Worm (Caenorhabditis elegans): ENCODE measurements around the gene sas-7.

The sas-7 gene

DNA sequence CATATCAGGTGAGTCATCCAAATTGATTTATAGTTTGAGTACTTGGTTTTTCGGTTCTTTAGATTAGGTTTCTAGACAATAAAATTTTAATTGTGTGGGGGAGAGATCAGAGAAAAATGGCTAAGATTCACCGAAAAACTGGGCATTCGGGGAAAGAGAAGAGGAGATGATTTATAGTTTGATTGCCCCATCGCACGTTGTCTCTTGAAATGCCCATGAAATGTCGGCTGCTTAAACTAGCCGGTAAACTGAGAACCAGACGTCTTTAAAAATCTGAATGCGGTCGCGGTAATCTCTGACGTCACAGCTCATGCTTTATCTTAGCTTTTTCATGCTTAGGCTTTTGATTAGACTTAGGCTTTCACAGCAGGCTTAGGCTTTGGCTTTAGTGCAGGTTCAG lies 23.9 kb upstream of the sas-7 start:
- no peak for TF ChIP-seq ztf-4 (tag; optimal IDR thresholded peaks at IDR 0.05)
- TF ChIP-seq hpl-2 (GFP tag; optimal IDR thresholded peaks at IDR 0.05) = no peak
- peak in 1 of 6 experiments; percentile 5 for TF ChIP-seq elt-3 (tag; optimal IDR thresholded peaks at IDR 0.05)
- TF ChIP-seq nhr-71 (tag; optimal IDR thresholded peaks at IDR 0.05) = no peak
- TF ChIP-seq fkh-4 (tag; optimal IDR thresholded peaks at IDR 0.05; ENCODE audit: borderline replicate concordance) = no peak
- no peak for TF ChIP-seq sptf-1 (tag; optimal IDR thresholded peaks at IDR 0.05)
- no peak for TF ChIP-seq hlh-4 (tag; optimal IDR thresholded peaks at IDR 0.05)
- no peak for TF ChIP-seq nhr-47 (tag; optimal IDR thresholded peaks at IDR 0.05)
- TF ChIP-seq nhr-84 (tag; optimal IDR thresholded peaks at IDR 0.05) = no peak
- no peak for TF ChIP-seq jun-1 (tag; optimal IDR thresholded peaks at IDR 0.05)
- TF ChIP-seq nhr-85 (tag) = peak; percentile 67
- no peak for TF ChIP-seq fos-1 (tag; optimal IDR thresholded peaks at IDR 0.05)
- TF ChIP-seq aly-2 (tag; optimal IDR thresholded peaks at IDR 0.05) = no peak
- TF ChIP-seq ceh-82 (tag; optimal IDR thresholded peaks at IDR 0.05) = no peak

DNA sequence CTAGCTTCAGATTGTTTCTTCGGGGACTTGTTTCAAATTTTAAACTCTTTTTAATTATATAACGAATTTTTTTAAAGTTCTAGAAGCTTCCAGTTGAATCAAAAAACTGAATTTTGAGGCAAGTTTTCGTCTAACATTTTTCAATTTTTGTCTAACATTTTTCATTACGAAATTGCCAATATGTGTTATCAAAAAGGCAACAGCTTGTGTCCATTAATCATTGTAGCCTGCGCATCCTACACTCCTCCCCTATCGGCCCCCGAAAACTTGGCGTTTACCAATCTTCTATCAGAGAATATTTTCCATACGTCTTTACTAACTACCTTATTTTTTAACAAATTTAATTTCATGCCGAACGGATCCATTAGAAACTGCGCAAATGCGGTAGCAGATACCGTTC lies 20.7 kb upstream of the sas-7 start, which contains the start of gene vglu-3:
Gene vglu-3 (plus strand): TSS at position 301 of the 400 bp plus-strand sequence.
- no peak for TF ChIP-seq ceh-88 (GFP tag; IDR thresholded peaks at IDR 0.05)
- TF ChIP-seq unc-130 (tag; optimal IDR thresholded peaks at IDR 0.05) = no peak
- no peak for TF ChIP-seq dpl-1 (GFP tag; optimal IDR thresholded peaks at IDR 0.05)
- TF ChIP-seq lsy-2 (tag; optimal IDR thresholded peaks at IDR 0.05) = no peak
- TF ChIP-seq dsc-1 (tag; optimal IDR thresholded peaks at IDR 0.05) = no peak
- no peak for TF ChIP-seq ama-1 (optimal IDR thresholded peaks at IDR 0.05)
- TF ChIP-seq lir-3 (tag; optimal IDR thresholded peaks at IDR 0.05; ENCODE audit: poor library complexity) = no peak
- no peak for TF ChIP-seq sox-4 (tag; optimal IDR thresholded peaks at IDR 0.05)
- TF ChIP-seq nhr-76 (tag; optimal IDR thresholded peaks at IDR 0.05) = no peak

DNA sequence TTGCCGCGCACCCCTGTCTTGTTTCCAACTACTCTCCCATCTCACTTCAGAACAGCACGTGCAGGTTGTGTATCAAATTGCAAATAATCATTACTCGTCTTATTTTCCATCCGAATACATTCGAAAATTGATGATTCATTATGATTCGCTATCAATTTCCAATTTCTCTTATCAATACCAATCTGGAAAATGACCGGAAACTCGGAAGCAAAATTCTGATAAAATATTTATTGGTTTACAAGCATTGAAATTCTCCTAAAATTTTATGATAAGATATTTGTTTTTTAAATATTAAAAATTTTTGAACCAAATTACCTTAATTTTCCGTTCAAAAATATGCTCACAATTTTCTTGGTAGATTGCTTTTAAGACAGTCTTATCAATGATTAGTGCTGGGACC lies 15.5 kb upstream of the sas-7 start:
- TF ChIP-seq efl-1 (optimal IDR thresholded peaks at IDR 0.05) (no peak), efl-1 (GFP tag; optimal IDR thresholded peaks at IDR 0.05 in 1 of 2) (peak in 1 of 2 experiments; percentile 18), elt-2 (tag; optimal IDR thresholded peaks at IDR 0.05) (peak; percentile 76), zag-1 (tag; optimal IDR thresholded peaks at IDR 0.05) (no peak), ceh-8 (GFP tag; optimal IDR thresholded peaks at IDR 0.05) (no peak), nhr-20 (tag; optimal IDR thresholded peaks at IDR 0.05) (no peak), sox-4 (tag; optimal IDR thresholded peaks at IDR 0.05) (no peak), aha-1 (tag; optimal IDR thresholded peaks at IDR 0.05) (no peak), nhr-71 (tag; optimal IDR thresholded peaks at IDR 0.05) (no peak), swsn-7 (tag; optimal IDR thresholded peaks at IDR 0.05) (no peak), hlh-17 (GFP tag; optimal IDR thresholded peaks at IDR 0.05; ENCODE audit: borderline replicate concordance) (no peak), sptf-1 (tag; optimal IDR thresholded peaks at IDR 0.05) (no peak)

- no peak for TF ChIP-seq pax-3 (tag; optimal IDR thresholded peaks at IDR 0.05)
- TF ChIP-seq C34B4.2 (tag; optimal IDR thresholded peaks at IDR 0.05) = no peak
- peak; percentile 15 for TF ChIP-seq lin-39 (tag; optimal IDR thresholded peaks at IDR 0.05)
- TF ChIP-seq ceh-88 (GFP tag; IDR thresholded peaks at IDR 0.05) = no peak
- peak; percentile 60 for TF ChIP-seq nhr-85 (tag)
Observed at ce11 chrIII:10306049-10306448, 14.8 kb upstream of the sas-7 start, which contains the start of gene T07A5.1. TSS of gene T07A5.1 (minus strand) at chrIII:10306197.

DNA sequence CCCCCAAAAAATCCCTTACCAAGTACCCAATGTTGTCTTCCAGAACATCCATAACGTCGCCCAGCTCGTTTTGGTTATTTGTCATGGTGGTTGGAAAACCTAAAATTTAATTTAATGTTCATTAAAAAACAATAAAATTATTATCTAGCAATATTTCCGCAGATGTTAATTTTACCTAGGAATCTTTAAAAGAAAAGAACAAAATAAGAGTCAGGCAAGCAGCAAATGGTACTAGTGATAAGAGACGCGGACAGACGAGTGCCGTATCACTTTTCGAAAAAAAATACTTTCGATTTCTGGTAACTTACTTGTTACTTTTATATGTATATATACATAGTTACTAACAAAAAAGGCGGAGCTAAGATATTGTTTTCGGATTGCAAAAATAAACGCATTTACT lies 9.8 kb upstream of the sas-7 start, which contains the start of gene T07A5.7:
Gene T07A5.7 (minus strand): TSS at position 101 of the 400 bp plus-strand sequence.
- TF ChIP-seq efl-3 (GFP tag; optimal IDR thresholded peaks at IDR 0.05) (no peak), efl-1 (optimal IDR thresholded peaks at IDR 0.05) (no peak), efl-1 (GFP tag; optimal IDR thresholded peaks at IDR 0.05 in 1 of 2) (peak in 1 of 2 experiments; percentile 59), hlh-17 (GFP tag; optimal IDR thresholded peaks at IDR 0.05; ENCODE audit: borderline replicate concordance) (no peak), unc-62 (GFP tag; optimal IDR thresholded peaks at IDR 0.05) (no peak)
